Fruit fly (Drosophila melanogaster): ENCODE data around the gene CG7246.

The CG7246 gene

DNA sequence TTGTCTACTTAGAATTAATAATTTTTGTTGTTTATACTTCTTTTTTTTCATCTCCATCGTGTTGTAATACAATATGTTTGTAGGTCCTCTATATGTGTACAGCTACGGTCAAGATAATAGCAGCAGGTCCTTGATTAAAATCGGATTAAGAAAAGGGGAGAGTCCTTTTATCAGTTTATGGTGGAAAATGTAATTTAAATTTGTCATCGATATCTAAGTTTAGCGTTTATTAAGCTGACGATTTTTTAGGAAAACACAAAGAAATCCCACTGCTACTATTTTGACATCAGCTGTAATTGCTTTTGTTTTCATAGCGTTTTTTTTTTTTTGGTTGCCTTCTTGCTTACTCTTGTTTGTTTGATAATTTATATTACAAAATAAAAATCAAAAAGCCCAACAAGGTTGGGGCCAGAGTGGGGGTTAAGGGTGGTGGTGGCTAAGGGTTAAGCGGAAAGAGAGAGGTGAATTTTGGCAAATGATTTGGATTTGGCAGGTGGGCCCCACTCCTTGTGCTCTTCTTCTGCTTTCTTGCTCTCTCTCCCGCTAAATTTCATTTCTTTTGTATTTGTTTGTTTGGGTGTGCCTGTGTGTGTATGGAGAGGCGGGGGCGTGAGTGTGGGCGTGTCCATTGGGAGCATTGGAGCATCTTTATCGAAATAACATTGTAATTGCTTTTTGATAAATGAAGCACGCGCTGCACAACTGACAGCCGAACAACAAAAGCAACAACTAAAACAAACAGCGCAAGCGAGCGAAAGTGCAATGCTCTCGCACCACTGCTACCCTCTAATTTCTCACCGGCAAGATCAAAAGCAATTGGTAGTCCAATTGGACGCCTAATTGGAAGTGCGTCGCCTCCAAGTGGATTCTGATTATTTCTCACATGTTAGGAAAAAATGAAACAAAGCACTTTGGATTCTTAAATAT is 40.2 kb upstream of the CG7246 start (continued):
- TF ChIP-seq CG10209 (GFP tag; optimal IDR thresholded peaks at IDR 0.05) (peak; percentile 20), vfl (GFP tag; optimal IDR thresholded peaks at IDR 0.05) (peak; percentile 7), CG32532 (GFP tag; IDR thresholded peaks at IDR 0.05) (peak; percentile 58; the same call in 1 of the 2 replicates), CG2116 (GFP tag; optimal IDR thresholded peaks at IDR 0.05) (peak; percentile 19), so (GFP tag; IDR thresholded peaks at IDR 0.05) (no peak), CG31441 (GFP tag; IDR thresholded peaks at IDR 0.05) (peak; percentile 45; the same call in 1 of the 2 replicates), Oli (tag; optimal IDR thresholded peaks at IDR 0.05) (peak; percentile 53), Blimp-1 (GFP tag; optimal IDR thresholded peaks at IDR 0.05) (peak; percentile 60), unpg (GFP tag; optimal IDR thresholded peaks at IDR 0.05) (peak; percentile 52), nau (GFP tag; optimal IDR thresholded peaks at IDR 0.05) (peak; percentile 59), kay (GFP tag; optimal IDR thresholded peaks at IDR 0.05) (peak; percentile 2), maf-S (GFP tag; optimal IDR thresholded peaks at IDR 0.05) (no peak), CG10979 (tag; optimal IDR thresholded peaks at IDR 0.05) (peak; percentile 55), luna (GFP tag; optimal IDR thresholded peaks at IDR 0.05) (no peak), CG17359 (tag; optimal IDR thresholded peaks at IDR 0.05) (peak; percentile 66), ind (GFP tag; optimal IDR thresholded peaks at IDR 0.05) (peak; percentile 46), CG7928 (GFP tag; optimal IDR thresholded peaks at IDR 0.05) (no peak), ken (GFP tag; IDR thresholded peaks at IDR 0.05) (peak; percentile 41; the same call in 1 of the 3 replicates), crp (GFP tag; optimal IDR thresholded peaks at IDR 0.05) (no peak), phol (tag; optimal IDR thresholded peaks at IDR 0.05) (peak; percentile 54), fd64A (GFP tag; optimal IDR thresholded peaks at IDR 0.05) (no peak), crol (GFP tag; IDR thresholded peaks at IDR 0.05) (0 out of 2 replicates have a peak, but pooled peaks have one; percentile 16), H2.0 (GFP tag; IDR thresholded peaks at IDR 0.05) (0 out of 2 replicates have a peak, but pooled peaks have one; percentile 33), Bgb (GFP tag; IDR thresholded peaks at IDR 0.05; ENCODE audit: partially characterized antibody) (0 out of 2 replicates have a peak, but pooled peaks have one; percentile 9), Adf1 (GFP tag; IDR thresholded peaks at IDR 0.05) (no peak), az2 (GFP tag; optimal IDR thresholded peaks at IDR 0.05) (peak; percentile 20), CG17385 (GFP tag; optimal IDR thresholded peaks at IDR 0.05) (peak; percentile 57), Med (GFP tag) (peak; percentile 86), CG11456 (GFP tag; IDR thresholded peaks at IDR 0.05) (0 out of 3 replicates have a peak, but pooled peaks have one; percentile 10)

dm6 chrX:9119671-9120364 is 39.0 kb upstream of the CG7246 start:
- TF ChIP-seq oc (tag; optimal IDR thresholded peaks at IDR 0.05) (no peak), nmo (GFP tag; optimal IDR thresholded peaks at IDR 0.05) (peak; percentile 53), Sox100B (GFP tag; optimal IDR thresholded peaks at IDR 0.05) (peak; percentile 67), gem (tag; optimal IDR thresholded peaks at IDR 0.05) (peak; percentile 57), sisA (GFP tag; IDR thresholded peaks at IDR 0.05) (peak; percentile 32; the same call in 1 of the 2 replicates), CG6689 (GFP tag; IDR thresholded peaks at IDR 0.05) (no peak), crol (GFP tag; IDR thresholded peaks at IDR 0.05) (peak; percentile 73), CG9727 (GFP tag; optimal IDR thresholded peaks at IDR 0.05) (peak; percentile 16), CG1832 (GFP tag; optimal IDR thresholded peaks at IDR 0.05) (no peak), CoRest (tag; optimal IDR thresholded peaks at IDR 0.05) (peak; percentile 46), CG34224 (GFP tag; IDR thresholded peaks at IDR 0.05; ENCODE audit: partially characterized antibody) (no peak), D (optimal IDR thresholded peaks at IDR 0.05) (no peak), D (GFP tag; optimal IDR thresholded peaks at IDR 0.05) (peak; percentile 46), CG10565 (GFP tag; optimal IDR thresholded peaks at IDR 0.05) (no peak), rib (GFP tag; IDR thresholded peaks at IDR 0.05) (no peak), ara (GFP tag; IDR thresholded peaks at IDR 0.05) (no peak), CG31441 (GFP tag; IDR thresholded peaks at IDR 0.05) (peak; percentile 35; the same call in 1 of the 2 replicates), slp2 (GFP tag; optimal IDR thresholded peaks at IDR 0.05) (peak; percentile 30), corto (GFP tag; optimal IDR thresholded peaks at IDR 0.05) (no peak), CG1792 (GFP tag; optimal IDR thresholded peaks at IDR 0.05) (no peak)
